Worm (Caenorhabditis elegans): ENCODE results near the gene agt-2.

Gene agt-2

ce11 chrII:5326024-5326627, 47.5 kb downstream of the agt-2 start (continued):
- peak in 1 of 2 experiments; percentile 53 for TF ChIP-seq lin-35 (GFP tag; optimal IDR thresholded peaks at IDR 0.05)
- no peak for TF ChIP-seq zag-1 (tag; optimal IDR thresholded peaks at IDR 0.05)
- TF ChIP-seq dsc-1 (tag; optimal IDR thresholded peaks at IDR 0.05) = peak; percentile 52
- peak; percentile 14; the same call in 1 of the 2 replicates for TF ChIP-seq nhr-19 (GFP tag; conservative IDR thresholded peaks at IDR 0.05)
- TF ChIP-seq fkh-4 (tag; optimal IDR thresholded peaks at IDR 0.05; ENCODE audit: borderline replicate concordance) = no peak
- peak; percentile 85 for TF ChIP-seq nhr-71 (tag; optimal IDR thresholded peaks at IDR 0.05)
- TF ChIP-seq F16B12.6 (tag; optimal IDR thresholded peaks at IDR 0.05) = no peak
- TF ChIP-seq unc-130 (tag; optimal IDR thresholded peaks at IDR 0.05) = no peak
- no peak for TF ChIP-seq lir-3 (tag; optimal IDR thresholded peaks at IDR 0.05; ENCODE audit: poor library complexity)
- no peak for TF ChIP-seq aha-1 (tag; optimal IDR thresholded peaks at IDR 0.05)
- no peak for TF ChIP-seq nhr-84 (tag; optimal IDR thresholded peaks at IDR 0.05)
- no peak for TF ChIP-seq nhr-12 (tag; optimal IDR thresholded peaks at IDR 0.05)
- no peak for TF ChIP-seq ama-1 (optimal IDR thresholded peaks at IDR 0.05)
- TF ChIP-seq nhr-85 (tag) = peak; percentile 73
- TF ChIP-seq grh-1 (GFP tag; IDR thresholded peaks at IDR 0.05) = no peak
- TF ChIP-seq jun-1 (tag; optimal IDR thresholded peaks at IDR 0.05) = peak; percentile 79
- TF ChIP-seq alr-1 (tag; optimal IDR thresholded peaks at IDR 0.05; ENCODE audit: borderline replicate concordance) = no peak
- no peak for TF ChIP-seq C04F5.9 (tag; optimal IDR thresholded peaks at IDR 0.05)
- TF ChIP-seq aly-2 (tag; optimal IDR thresholded peaks at IDR 0.05) = no peak
- TF ChIP-seq lin-14 (GFP tag; optimal IDR thresholded peaks at IDR 0.05) = peak; percentile 95
- no peak for TF ChIP-seq ces-1 (GFP tag; optimal IDR thresholded peaks at IDR 0.05)
- peak in 2 of 3 experiments; percentile 34 to 57 for TF ChIP-seq ceh-82 (tag; optimal IDR thresholded peaks at IDR 0.05)
- no peak for TF ChIP-seq ceh-88 (GFP tag; IDR thresholded peaks at IDR 0.05)
- TF ChIP-seq xbp-1 (tag; optimal IDR thresholded peaks at IDR 0.05) = peak; percentile 63
- TF ChIP-seq fkh-10 (GFP tag; optimal IDR thresholded peaks at IDR 0.05) = peak; percentile 74
- TF ChIP-seq fkh-8 (tag; optimal IDR thresholded peaks at IDR 0.05) = peak; percentile 92
- peak in 1 of 6 experiments; percentile 58 for TF ChIP-seq elt-3 (tag; optimal IDR thresholded peaks at IDR 0.05)
- TF ChIP-seq ztf-11 (tag; optimal IDR thresholded peaks at IDR 0.05) = no peak
- peak; percentile 38 for TF ChIP-seq zip-4 (GFP tag; optimal IDR thresholded peaks at IDR 0.05)
- TF ChIP-seq hlh-4 (tag; optimal IDR thresholded peaks at IDR 0.05) = no peak
- TF ChIP-seq unc-62 (GFP tag; optimal IDR thresholded peaks at IDR 0.05) = no peak
- TF ChIP-seq nhr-11 (tag; optimal IDR thresholded peaks at IDR 0.05) = no peak
- peak; percentile 65 for TF ChIP-seq nhr-47 (tag; optimal IDR thresholded peaks at IDR 0.05)
- peak; percentile 33 for TF ChIP-seq isw-1 (GFP tag; IDR thresholded peaks at IDR 0.05)
- no peak for TF ChIP-seq efl-3 (GFP tag; optimal IDR thresholded peaks at IDR 0.05)
- no peak for TF ChIP-seq lin-39 (tag; optimal IDR thresholded peaks at IDR 0.05)
- TF ChIP-seq skn-1 (tag; optimal IDR thresholded peaks at IDR 0.05) = peak; percentile 68
- TF ChIP-seq nhr-76 (tag; optimal IDR thresholded peaks at IDR 0.05) = no peak
- TF ChIP-seq swsn-7 (tag; optimal IDR thresholded peaks at IDR 0.05) = peak; percentile 56
- TF ChIP-seq nhr-237 (tag; optimal IDR thresholded peaks at IDR 0.05) = peak; percentile 18
- TF ChIP-seq snu-23 (GFP tag; optimal IDR thresholded peaks at IDR 0.05) = peak; percentile 54
- peak; percentile 48 for TF ChIP-seq irx-1 (tag; optimal IDR thresholded peaks at IDR 0.05)
- no peak for TF ChIP-seq lin-15B (tag; optimal IDR thresholded peaks at IDR 0.05)
- no peak for TF ChIP-seq ceh-90 (tag; optimal IDR thresholded peaks at IDR 0.05)
- TF ChIP-seq mab-9 (GFP tag; IDR thresholded peaks at IDR 0.05) = no peak
- no peak for TF ChIP-seq tlp-1 (tag; optimal IDR thresholded peaks at IDR 0.05)
- TF ChIP-seq C16A3.4 (tag; optimal IDR thresholded peaks at IDR 0.05) = peak; percentile 19
- no peak for TF ChIP-seq hlh-17 (GFP tag; optimal IDR thresholded peaks at IDR 0.05; ENCODE audit: borderline replicate concordance)
- no peak for TF ChIP-seq C34B4.2 (tag; optimal IDR thresholded peaks at IDR 0.05)
- no peak for TF ChIP-seq Y116A8C.19 (tag; optimal IDR thresholded peaks at IDR 0.05; ENCODE audit: borderline replicate concordance)
- TF ChIP-seq mdl-1 (tag; optimal IDR thresholded peaks at IDR 0.05) = peak in 1 of 2 experiments; percentile 67
- TF ChIP-seq mep-1 (tag; optimal IDR thresholded peaks at IDR 0.05) = peak; percentile 62
- TF ChIP-seq mef-2 (tag; optimal IDR thresholded peaks at IDR 0.05) = no peak
